Fruit fly (Drosophila melanogaster): ENCODE measurements around the gene Mpc1.

dm6 chr3R:18910923-18911322, 17.5 kb downstream of the Mpc1 start:
- no peak for TF ChIP-seq CG34367 (tag; optimal IDR thresholded peaks at IDR 0.05)
- TF ChIP-seq rn (GFP tag; IDR thresholded peaks at IDR 0.05), result no peak
- TF ChIP-seq Pif1A (GFP tag; optimal IDR thresholded peaks at IDR 0.05), result no peak
- no peak for TF ChIP-seq CG12605 (GFP tag; IDR thresholded peaks at IDR 0.05)
- no peak for TF ChIP-seq CG15710 (tag; optimal IDR thresholded peaks at IDR 0.05)
- no peak for TF ChIP-seq CG32121 (GFP tag; IDR thresholded peaks at IDR 0.05)
- no peak for TF ChIP-seq Ets98B (GFP tag; IDR thresholded peaks at IDR 0.05)
- no peak for TF ChIP-seq CG10348 (GFP tag; IDR thresholded peaks at IDR 0.05)
- no peak for TF ChIP-seq EcR (GFP tag; optimal IDR thresholded peaks at IDR 0.05)
